Worm (Caenorhabditis elegans): Measurements from ENCODE around the gene col-155.

DNA sequence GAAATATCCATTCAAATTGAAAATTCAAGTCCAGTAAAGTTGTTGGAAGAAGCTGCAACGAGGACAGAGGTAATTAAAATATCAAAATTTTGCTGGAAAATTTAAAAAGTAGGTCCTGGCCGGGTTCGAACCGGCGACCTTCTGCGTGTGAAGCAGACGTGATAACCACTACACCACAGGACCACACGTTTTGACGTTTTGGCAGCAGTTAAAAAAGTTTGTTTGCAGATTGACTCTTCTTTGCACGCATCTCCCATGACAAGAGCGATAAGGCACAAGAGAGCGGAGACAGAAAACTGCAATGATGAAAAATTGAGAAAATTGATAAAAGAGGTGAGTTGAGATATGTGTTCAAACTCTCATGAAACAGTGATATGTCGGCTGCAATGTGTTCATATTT lies 22.4 kb upstream of the col-155 start:
- TF ChIP-seq fkh-10 (GFP tag; optimal IDR thresholded peaks at IDR 0.05) (no peak), Y48G9A.11 (GFP tag; IDR thresholded peaks at IDR 0.05) (0 out of 2 replicates have a peak, but pooled peaks have one; percentile 22), skn-1 (tag; optimal IDR thresholded peaks at IDR 0.05) (no peak), lin-15B (tag; optimal IDR thresholded peaks at IDR 0.05) (no peak), pha-4 (GFP tag; IDR thresholded peaks at IDR 0.05) (no peak), pha-4 (tag; optimal IDR thresholded peaks at IDR 0.05) (no peak), ces-1 (GFP tag; optimal IDR thresholded peaks at IDR 0.05) (no peak), nhr-6 (tag; optimal IDR thresholded peaks at IDR 0.05) (no peak), nhr-77 (tag; optimal IDR thresholded peaks at IDR 0.05) (no peak)

Measured in whole organism, L4 larva.